Worm (Caenorhabditis elegans): ENCODE measurements around the gene nfx-1.

nfx-1 gene

DNA sequence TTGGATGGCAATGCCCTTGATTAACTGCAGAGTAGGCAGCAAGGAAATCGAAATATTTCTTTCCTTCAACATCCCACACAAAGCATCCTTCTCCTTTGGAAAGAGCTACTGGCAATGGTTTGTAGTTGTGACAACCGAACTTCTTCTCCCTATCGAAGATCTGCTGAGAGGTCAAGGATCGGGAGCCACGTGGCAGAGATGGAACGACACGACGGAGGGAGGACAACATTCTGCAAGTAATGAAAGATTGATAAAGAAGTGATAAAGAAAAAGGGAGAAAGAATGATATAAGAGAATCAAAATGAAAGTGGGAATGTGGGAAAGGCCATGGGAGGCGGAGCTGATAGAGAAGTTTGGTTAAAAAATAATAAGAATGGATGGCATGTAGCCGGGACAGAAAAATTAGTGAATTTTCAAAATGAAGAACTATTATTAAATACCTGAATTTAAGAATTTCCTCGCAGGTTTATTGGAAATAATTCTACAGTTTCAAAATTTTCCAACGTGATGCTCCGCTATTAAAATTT is 20.6 kb downstream of the nfx-1 start, which contains the start of gene oatr-1:
Gene oatr-1, minus strand, starts transcription at position 477 of the 527 bp plus-strand sequence.
- TF ChIP-seq odd-2 (tag; optimal IDR thresholded peaks at IDR 0.05) (no peak), K09A11.1 (tag; optimal IDR thresholded peaks at IDR 0.05; ENCODE audit: insufficient read depth) (no peak), Y22D7AL.16 (tag; optimal IDR thresholded peaks at IDR 0.05) (no peak), lin-11 (tag; optimal IDR thresholded peaks at IDR 0.05) (no peak), hlh-30 (tag; optimal IDR thresholded peaks at IDR 0.05; ENCODE audit: insufficient read depth) (no peak), hlh-15 (tag; optimal IDR thresholded peaks at IDR 0.05) (no peak), ttx-3 (tag; optimal IDR thresholded peaks at IDR 0.05) (no peak)

- TF ChIP-seq elt-2 (tag; optimal IDR thresholded peaks at IDR 0.05) (peak; percentile 91), lim-6 (tag; optimal IDR thresholded peaks at IDR 0.05) (no peak), tbx-2 (tag; optimal IDR thresholded peaks at IDR 0.05) (no peak), hlh-8 (tag; optimal IDR thresholded peaks at IDR 0.05) (no peak)
Observed at ce11 chrIII:6396381-6396780, 21.2 kb downstream of the nfx-1 start.

ce11 chrIII:6398124-6398523 is 22.9 kb downstream of the nfx-1 start:
- TF ChIP-seq ceh-31 (tag; optimal IDR thresholded peaks at IDR 0.05) (no peak), nfya-1 (tag; optimal IDR thresholded peaks at IDR 0.05) (no peak), madf-2 (tag; optimal IDR thresholded peaks at IDR 0.05) (no peak), ceh-19 (GFP tag; optimal IDR thresholded peaks at IDR 0.05) (no peak), nhr-232 (tag; optimal IDR thresholded peaks at IDR 0.05) (no peak), syd-9 (tag; optimal IDR thresholded peaks at IDR 0.05) (no peak), pha-2 (tag; optimal IDR thresholded peaks at IDR 0.05) (no peak), tbx-2 (tag; optimal IDR thresholded peaks at IDR 0.05) (no peak)

DNA sequence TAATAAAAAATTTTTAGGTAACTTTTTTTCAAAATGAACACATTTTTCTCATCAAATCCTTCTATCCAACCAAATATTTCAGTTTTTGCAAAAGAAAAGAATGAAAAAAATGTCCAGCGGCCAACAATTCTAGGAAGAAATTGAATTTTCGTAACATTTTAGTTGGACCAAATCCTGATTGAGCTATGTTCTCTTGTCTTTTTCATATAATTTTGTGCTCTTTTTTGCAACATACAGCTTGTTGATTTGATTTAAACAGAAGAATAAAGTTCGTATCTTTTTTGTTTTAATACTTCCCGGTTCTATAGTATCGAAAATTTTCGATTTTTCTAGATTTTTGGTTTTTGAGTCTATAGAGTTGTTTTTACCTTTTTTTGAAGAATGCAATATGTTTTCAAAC is 24.2 kb downstream of the nfx-1 start:
- no peak for TF ChIP-seq ceh-45 (GFP tag; IDR thresholded peaks at IDR 0.05)
- TF ChIP-seq hlh-13 (GFP tag; optimal IDR thresholded peaks at IDR 0.05), result no peak
- no peak for TF ChIP-seq pax-1 (tag; optimal IDR thresholded peaks at IDR 0.05)
- TF ChIP-seq tbx-7 (tag; optimal IDR thresholded peaks at IDR 0.05), result no peak
- no peak for TF ChIP-seq mec-3 (tag; optimal IDR thresholded peaks at IDR 0.05; ENCODE audit: borderline replicate concordance)
- TF ChIP-seq zip-5 (tag; optimal IDR thresholded peaks at IDR 0.05), result no peak
- no peak for TF ChIP-seq odd-2 (tag; optimal IDR thresholded peaks at IDR 0.05)
- no peak for TF ChIP-seq rnt-1 (tag; optimal IDR thresholded peaks at IDR 0.05)
- TF ChIP-seq hlh-30 (tag; optimal IDR thresholded peaks at IDR 0.05; ENCODE audit: insufficient read depth), result no peak
- no peak for TF ChIP-seq nhr-232 (tag; optimal IDR thresholded peaks at IDR 0.05)
- no peak for TF ChIP-seq hlh-8 (tag; optimal IDR thresholded peaks at IDR 0.05)
- TF ChIP-seq C08G9.2 (tag; optimal IDR thresholded peaks at IDR 0.05), result no peak
- no peak for TF ChIP-seq K09A11.1 (tag; optimal IDR thresholded peaks at IDR 0.05; ENCODE audit: insufficient read depth)

- peak; percentile 23 for TF ChIP-seq tbx-2 (tag; optimal IDR thresholded peaks at IDR 0.05)
- TF ChIP-seq T23F11.4 (GFP tag; optimal IDR thresholded peaks at IDR 0.05), result no peak
- TF ChIP-seq ahr-1 (tag; optimal IDR thresholded peaks at IDR 0.05), result no peak
- no peak for TF ChIP-seq pat-9 (tag; optimal IDR thresholded peaks at IDR 0.05)
- TF ChIP-seq dve-1 (tag; optimal IDR thresholded peaks at IDR 0.05), result no peak
- no peak for TF ChIP-seq unc-3 (GFP tag; conservative IDR thresholded peaks at IDR 0.05)
- TF ChIP-seq unc-3 (tag; optimal IDR thresholded peaks at IDR 0.05), result no peak
- no peak for TF ChIP-seq tbx-7 (tag; optimal IDR thresholded peaks at IDR 0.05)
- TF ChIP-seq odd-2 (tag; optimal IDR thresholded peaks at IDR 0.05), result no peak
- TF ChIP-seq rnt-1 (tag; optimal IDR thresholded peaks at IDR 0.05), result peak; percentile 57
- no peak for TF ChIP-seq npax-4 (tag; optimal IDR thresholded peaks at IDR 0.05)
- TF ChIP-seq nfya-1 (tag; optimal IDR thresholded peaks at IDR 0.05), result peak; percentile 15
- TF ChIP-seq unc-55 (GFP tag; optimal IDR thresholded peaks at IDR 0.05), result peak; percentile 89
- no peak for TF ChIP-seq pha-4 (tag; optimal IDR thresholded peaks at IDR 0.05)
- TF ChIP-seq ets-4 (tag; optimal IDR thresholded peaks at IDR 0.05), result no peak
- TF ChIP-seq sdc-2 (tag; optimal IDR thresholded peaks at IDR 0.05), result no peak
- no peak for TF ChIP-seq ceh-19 (GFP tag; optimal IDR thresholded peaks at IDR 0.05)
- no peak for TF ChIP-seq fax-1 (tag; optimal IDR thresholded peaks at IDR 0.05)
- TF ChIP-seq Y22D7AL.16 (tag; optimal IDR thresholded peaks at IDR 0.05), result no peak
- TF ChIP-seq ceh-18 (tag; optimal IDR thresholded peaks at IDR 0.05), result peak; percentile 76
- no peak for TF ChIP-seq hlh-6 (tag; optimal IDR thresholded peaks at IDR 0.05)
- TF ChIP-seq ref-2 (tag; optimal IDR thresholded peaks at IDR 0.05), result no peak
- no peak for TF ChIP-seq nhr-11 (tag; optimal IDR thresholded peaks at IDR 0.05)
Observed at ce11 chrIII:6402346-6402745, 27.2 kb downstream of the nfx-1 start.

All from whole organism, late embryonic.